Worm (Caenorhabditis elegans) whole organism, mixed stage, embryonic: ENCODE data around the gene C50E10.2.

ENCODE experiments used
- pha-4 ChIP-seq: fragments of 150-350 bp; optimal IDR thresholded peaks from 2 replicates; lab custom pipeline; 2018; ENCODE audit warnings: missing biosample characterization, missing genetic modification reagents, missing genetic modification characterization
- unc-62 ChIP-seq: fragments of 150-350 bp; optimal IDR thresholded peaks from 2 replicates; lab custom pipeline; 2014; ENCODE audit warnings: missing biosample characterization, missing genetic modification reagents, missing genetic modification characterization

ce11 chrII:12278602-12279001 lies 30.9 kb downstream of the C50E10.2 start:
- TF ChIP-seq unc-62 (GFP tag; lab: Kevin White, UChicago) (no peak), pha-4 (no peak)
